Worm (Caenorhabditis elegans): ENCODE data around the gene R10F2.4.

Gene R10F2.4

DNA sequence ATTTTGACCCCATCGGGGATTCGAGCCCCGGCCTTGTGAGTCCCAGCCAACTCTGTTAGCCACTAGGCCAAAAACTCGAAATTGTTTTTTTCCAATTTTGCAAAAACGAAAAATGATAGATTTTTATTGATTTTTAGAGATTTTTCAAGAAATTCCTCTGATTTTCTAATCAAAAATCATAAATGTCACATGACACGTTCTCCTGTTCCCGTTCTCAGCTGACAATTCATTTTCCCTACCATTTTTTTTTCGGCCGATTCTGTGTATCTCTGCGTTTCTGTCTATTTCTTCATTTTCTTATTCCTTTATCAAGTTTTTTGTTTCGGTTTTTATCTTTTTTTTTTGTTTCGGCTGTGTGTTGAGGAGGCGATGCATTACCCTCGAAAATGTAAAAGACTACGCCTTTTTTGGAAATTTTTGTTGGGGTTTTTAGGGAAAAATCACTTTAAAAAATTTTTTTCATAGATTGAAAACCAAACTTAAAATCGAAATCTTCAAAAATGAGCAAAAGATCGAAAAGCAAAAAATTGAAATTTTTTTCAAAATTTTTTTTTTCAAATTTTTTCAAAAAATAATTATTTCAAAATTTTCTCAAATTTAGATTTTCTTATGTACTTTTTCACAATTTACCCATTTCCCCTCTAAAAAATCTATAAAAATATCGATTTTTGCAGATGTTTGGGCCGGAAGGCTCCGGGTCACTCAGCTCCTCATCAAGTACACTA is 48.6 kb downstream of the R10F2.4 start, which contains the start of gene klf-1 (continued):
- TF ChIP-seq D2030.7 (GFP tag; IDR thresholded peaks at IDR 0.05) (no peak), nfya-1 (tag; optimal IDR thresholded peaks at IDR 0.05; ENCODE audit: borderline replicate concordance, insufficient read depth) (no peak), nhr-120 (GFP tag; IDR thresholded peaks at IDR 0.05) (no peak), F37B4.10 (GFP tag; IDR thresholded peaks at IDR 0.05) (no peak), ztf-3 (GFP tag; optimal IDR thresholded peaks at IDR 0.05) (no peak), snpc-4 (GFP tag; optimal IDR thresholded peaks at IDR 0.05) (no peak), snpc-4 (tag; optimal IDR thresholded peaks at IDR 0.05) (no peak), ztf-26 (tag; optimal IDR thresholded peaks at IDR 0.05) (peak; percentile 50), hlh-26 (GFP tag; conservative IDR thresholded peaks at IDR 0.05) (no peak), F10E7.11 (tag; optimal IDR thresholded peaks at IDR 0.05) (no peak), F57C9.4 (tag; optimal IDR thresholded peaks at IDR 0.05) (no peak), snpc-1.1 (tag; optimal IDR thresholded peaks at IDR 0.05; ENCODE audit: insufficient read depth) (no peak), madf-3 (GFP tag; IDR thresholded peaks at IDR 0.05) (no peak), F57A8.1 (GFP tag; optimal IDR thresholded peaks at IDR 0.05) (no peak), C17E4.6 (GFP tag; IDR thresholded peaks at IDR 0.05) (no peak), hrde-1 (tag; optimal IDR thresholded peaks at IDR 0.05; ENCODE audit: borderline replicate concordance) (no peak), sdz-38 (tag; optimal IDR thresholded peaks at IDR 0.05) (no peak), nhr-80 (tag; optimal IDR thresholded peaks at IDR 0.05) (peak; percentile 84), snpc-1.3 (tag; optimal IDR thresholded peaks at IDR 0.05; ENCODE audit: insufficient read depth) (no peak), Y67H2A.10 (GFP tag; conservative IDR thresholded peaks at IDR 0.05) (no peak), Y53F4B.3 (GFP tag; IDR thresholded peaks at IDR 0.05) (no peak), lir-1 (GFP tag; conservative IDR thresholded peaks at IDR 0.05) (no peak)

DNA sequence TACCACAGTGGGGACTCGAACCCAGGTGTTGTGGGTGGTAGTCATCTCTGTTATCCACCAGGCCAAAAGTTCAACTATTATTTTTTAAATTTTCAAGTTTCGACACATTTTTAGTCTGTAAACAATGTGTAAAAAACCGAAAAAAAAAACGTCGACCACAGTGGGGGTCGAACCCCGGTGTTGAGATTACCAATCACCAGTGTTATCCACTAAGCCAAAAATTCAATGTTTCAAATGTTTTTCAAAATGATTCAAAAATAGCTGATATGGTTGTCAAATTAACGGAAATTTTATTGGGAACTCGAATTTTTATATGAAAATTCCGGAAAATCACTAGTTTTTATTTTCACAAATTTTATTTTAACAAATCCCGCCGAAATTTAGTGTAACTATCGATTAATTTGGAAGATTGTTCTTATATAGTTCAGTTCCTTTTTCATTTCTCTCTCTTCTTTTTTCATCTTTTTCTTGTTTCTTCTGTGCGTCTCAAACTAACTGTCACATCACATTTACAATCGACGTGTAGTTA is 49.7 kb downstream of the R10F2.4 start:
- TF ChIP-seq F33H1.4 (GFP tag; IDR thresholded peaks at IDR 0.05) (peak; percentile 15; the same call in 1 of the 2 replicates), lag-1 (GFP tag; IDR thresholded peaks at IDR 0.05) (no peak), ztf-18 (tag; optimal IDR thresholded peaks at IDR 0.05) (no peak), B0261.1 (tag; optimal IDR thresholded peaks at IDR 0.05) (peak; percentile 54), ztf-28 (GFP tag; IDR thresholded peaks at IDR 0.05) (no peak), Y53F4B.3 (GFP tag; IDR thresholded peaks at IDR 0.05) (no peak), lin-26 (GFP tag; IDR thresholded peaks at IDR 0.05) (0 out of 2 replicates have a peak, but pooled peaks have one; percentile 40), hmg-1.2 (GFP tag; IDR thresholded peaks at IDR 0.05) (peak; percentile 37), madf-6 (GFP tag; IDR thresholded peaks at IDR 0.05) (no peak), tbp1 (GFP tag; optimal IDR thresholded peaks at IDR 0.05) (peak; percentile 78), attf-3 (GFP tag; conservative IDR thresholded peaks at IDR 0.05) (no peak), pbrm-1 (GFP tag; IDR thresholded peaks at IDR 0.05) (no peak), nfya-2 (GFP tag; IDR thresholded peaks at IDR 0.05) (no peak), pha-4 (tag; optimal IDR thresholded peaks at IDR 0.05) (no peak), Y79H2A.3 (GFP tag; conservative IDR thresholded peaks at IDR 0.05) (no peak), F55B11.4 (tag; optimal IDR thresholded peaks at IDR 0.05; ENCODE audit: borderline replicate concordance, insufficient read depth) (no peak), dpl-1 (GFP tag; optimal IDR thresholded peaks at IDR 0.05) (no peak), rpc-1 (optimal IDR thresholded peaks at IDR 0.05) (peak; percentile 37), rpc-1 (tag; optimal IDR thresholded peaks at IDR 0.05) (peak; percentile 69), F37B4.10 (GFP tag; IDR thresholded peaks at IDR 0.05) (no peak), ceh-27 (GFP tag; optimal IDR thresholded peaks at IDR 0.05) (no peak)
